Fruit fly (Drosophila melanogaster): ENCODE measurements around the gene S1P.

Gene S1P

dm6 chr3L:21574296-21574745, 42.9 kb downstream of the S1P start (continued):
- TF ChIP-seq CG3995 (GFP tag; optimal IDR thresholded peaks at IDR 0.05) (peak; percentile 13), CG2116 (GFP tag; optimal IDR thresholded peaks at IDR 0.05) (peak; percentile 2), CG10321 (GFP tag; IDR thresholded peaks at IDR 0.05) (no peak), BEAF-32 (GFP tag; optimal IDR thresholded peaks at IDR 0.05) (peak; percentile 22), Ets65A (GFP tag) (no peak)

- no peak for TF ChIP-seq rib (GFP tag; IDR thresholded peaks at IDR 0.05)
- no peak for TF ChIP-seq wor (GFP tag; IDR thresholded peaks at IDR 0.05)
- TF ChIP-seq shn (GFP tag; optimal IDR thresholded peaks at IDR 0.05) = no peak
- TF ChIP-seq CG18599 (GFP tag; optimal IDR thresholded peaks at IDR 0.05) = no peak
- no peak for TF ChIP-seq wdn (GFP tag; IDR thresholded peaks at IDR 0.05)
- no peak for TF ChIP-seq CG7839 (tag; optimal IDR thresholded peaks at IDR 0.05)
- no peak for TF ChIP-seq CG12236 (GFP tag; optimal IDR thresholded peaks at IDR 0.05)
- no peak for TF ChIP-seq hbn (GFP tag; IDR thresholded peaks at IDR 0.05; ENCODE audit: partially characterized antibody)
- TF ChIP-seq slou (GFP tag; optimal IDR thresholded peaks at IDR 0.05) = no peak
- no peak for TF ChIP-seq Drgx (GFP tag; IDR thresholded peaks at IDR 0.05)
These were observed 43.3 kb downstream of the S1P start, which contains the start of gene EMC10 for dm6 chr3L:21573831-21574230. Gene EMC10 (plus strand): TSS chr3L:21574131.

dm6 chr3L:21568848-21569372, 48.3 kb downstream of the S1P start, which contains the start of the genes CRIF and SMC5:
Gene CRIF (minus strand): TSS chr3L:21568898.
Gene SMC5 (plus strand): TSS chr3L:21569176.
- no peak for TF ChIP-seq dan (GFP tag; IDR thresholded peaks at IDR 0.05)
- no peak for TF ChIP-seq dmrt99B (tag; optimal IDR thresholded peaks at IDR 0.05)
- TF ChIP-seq Dbx (GFP tag; IDR thresholded peaks at IDR 0.05) = 0 out of 3 replicates have a peak, but pooled peaks have one; percentile 45
- TF ChIP-seq eve (GFP tag; optimal IDR thresholded peaks at IDR 0.05) = peak in 1 of 2 experiments; percentile 90
- TF ChIP-seq CG5953 (GFP tag; IDR thresholded peaks at IDR 0.05) = no peak
- no peak for TF ChIP-seq Opbp (GFP tag; IDR thresholded peaks at IDR 0.05; ENCODE audit: partially characterized antibody)
- TF ChIP-seq CG10543 (GFP tag; optimal IDR thresholded peaks at IDR 0.05) = no peak
- TF ChIP-seq CG4404 (GFP tag; IDR thresholded peaks at IDR 0.05) = peak; percentile 60
- no peak; the same call in 1 of the 2 replicates for TF ChIP-seq Ravus (GFP tag; IDR thresholded peaks at IDR 0.05)
- TF ChIP-seq Rfx (GFP tag; IDR thresholded peaks at IDR 0.05) = peak; percentile 71
- TF ChIP-seq CG4820 (GFP tag; optimal IDR thresholded peaks at IDR 0.05) = peak; percentile 58
- no peak for TF ChIP-seq Mes4 (GFP tag; optimal IDR thresholded peaks at IDR 0.05)
- TF ChIP-seq CG12659 (GFP tag; optimal IDR thresholded peaks at IDR 0.05) = peak; percentile 79
- TF ChIP-seq CTCF (GFP tag; optimal IDR thresholded peaks at IDR 0.05) = no peak
- peak; percentile 11 for TF ChIP-seq repo (GFP tag; optimal IDR thresholded peaks at IDR 0.05)
- TF ChIP-seq dimm (GFP tag; IDR thresholded peaks at IDR 0.05) = no peak
- peak; percentile 56 for TF ChIP-seq gro (GFP tag; optimal IDR thresholded peaks at IDR 0.05)
- TF ChIP-seq dysf (GFP tag; IDR thresholded peaks at IDR 0.05) = peak; percentile 52; the same call in 1 of the 3 replicates
- TF ChIP-seq CG6254 (GFP tag; optimal IDR thresholded peaks at IDR 0.05) = no peak
- TF ChIP-seq zfh2 (GFP tag; optimal IDR thresholded peaks at IDR 0.05) = peak; percentile 76
- TF ChIP-seq Dek (tag; optimal IDR thresholded peaks at IDR 0.05) = peak; percentile 54
- peak; percentile 44 for TF ChIP-seq Ada2b (GFP tag; IDR thresholded peaks at IDR 0.05)
- TF ChIP-seq Dp (GFP tag; optimal IDR thresholded peaks at IDR 0.05) = peak; percentile 57
- TF ChIP-seq CG4730 (GFP tag; IDR thresholded peaks at IDR 0.05) = no peak
- TF ChIP-seq CG12104 (GFP tag; optimal IDR thresholded peaks at IDR 0.05) = peak; percentile 31
- TF ChIP-seq CG43689 (GFP tag; IDR thresholded peaks at IDR 0.05) = no peak
- TF ChIP-seq CG15514 (GFP tag; optimal IDR thresholded peaks at IDR 0.05) = peak; percentile 55
- TF ChIP-seq NK7.1 (GFP tag; optimal IDR thresholded peaks at IDR 0.05) = peak; percentile 52
- no peak for TF ChIP-seq CG10321 (GFP tag; IDR thresholded peaks at IDR 0.05)
- TF ChIP-seq E2f2 (GFP tag; IDR thresholded peaks at IDR 0.05) = peak; percentile 61
- peak; percentile 20; the same call in 1 of the 2 replicates for TF ChIP-seq Atf6 (GFP tag; IDR thresholded peaks at IDR 0.05)
- TF ChIP-seq Dll (GFP tag; IDR thresholded peaks at IDR 0.05; ENCODE audit: partially characterized antibody) = 0 out of 4 replicates have a peak, but pooled peaks have one; percentile 51
- TF ChIP-seq CG6689 (GFP tag; IDR thresholded peaks at IDR 0.05) = no peak; the same call in 1 of the 2 replicates
- peak; percentile 49; the same call in 1 of the 2 replicates for TF ChIP-seq chm (GFP tag; IDR thresholded peaks at IDR 0.05)
- TF ChIP-seq wek (GFP tag; optimal IDR thresholded peaks at IDR 0.05) = peak; percentile 94
